Fruit fly (Drosophila melanogaster) whole organism, larva: ENCODE measurements around the gene CG3251.

Experiments used
- noc ChIP-seq: fragments of 200-800 bp; sonication (Bioruptor generic); optimal IDR thresholded peaks from 3 replicates; lab custom pipeline; 2019; ENCODE audit warnings: missing biosample characterization, mild to moderate bottlenecking, missing genetic modification characterization, moderate library complexity

CG3251 gene

DNA sequence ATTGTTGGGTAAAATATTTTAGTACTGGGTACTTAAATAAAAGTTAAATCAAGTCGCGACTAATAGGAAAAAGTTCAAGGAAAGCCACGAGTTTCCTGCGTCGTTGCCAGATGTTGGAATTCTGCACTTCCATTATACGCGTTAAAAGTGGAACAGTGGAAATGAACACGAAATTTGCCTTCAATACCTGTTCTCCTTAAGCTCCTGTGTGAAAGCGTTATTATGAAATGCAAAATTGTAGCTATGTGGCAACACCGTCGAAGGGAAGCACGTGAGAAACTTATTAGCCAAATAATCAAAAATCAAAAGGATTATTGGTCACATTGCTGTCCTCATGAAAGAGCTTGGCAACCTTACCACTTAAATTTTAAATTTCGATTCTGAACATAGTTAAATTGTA is at the start of gene CG3251:
CG3251 (minus strand) TSS at position 101 of the 400 bp plus-strand sequence.
- TF ChIP-seq noc (tag; lab: Kevin White, UChicago) = no peak

- no peak for TF ChIP-seq noc (tag; lab: Kevin White, UChicago)
Measured at dm6 chr2L:4734358-4734757, 43.9 kb upstream of the CG3251 start, which contains the start of gene CG15631. Gene CG15631, minus strand, starts transcription at chr2L:4734458.

DNA sequence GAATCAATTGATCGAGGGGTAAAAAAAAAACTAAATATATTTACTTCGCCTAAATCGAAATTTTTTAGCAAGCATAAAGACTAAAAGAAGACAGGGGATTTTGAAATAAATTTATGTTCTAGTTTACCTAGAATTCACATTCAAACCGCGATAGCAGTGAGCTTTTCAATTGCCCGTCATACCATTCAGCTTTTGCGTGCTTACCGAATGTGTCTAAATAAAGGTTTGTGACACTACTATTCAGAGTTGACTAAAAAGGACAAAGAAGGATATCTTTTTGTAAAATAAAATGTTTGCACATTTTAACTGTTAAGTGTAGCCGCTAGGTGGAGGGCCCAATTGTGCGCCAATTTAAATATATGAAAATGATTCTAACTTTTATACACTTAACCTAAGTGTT is 35.5 kb upstream of the CG3251 start:
- no peak for TF ChIP-seq noc (tag; lab: Kevin White, UChicago)

DNA sequence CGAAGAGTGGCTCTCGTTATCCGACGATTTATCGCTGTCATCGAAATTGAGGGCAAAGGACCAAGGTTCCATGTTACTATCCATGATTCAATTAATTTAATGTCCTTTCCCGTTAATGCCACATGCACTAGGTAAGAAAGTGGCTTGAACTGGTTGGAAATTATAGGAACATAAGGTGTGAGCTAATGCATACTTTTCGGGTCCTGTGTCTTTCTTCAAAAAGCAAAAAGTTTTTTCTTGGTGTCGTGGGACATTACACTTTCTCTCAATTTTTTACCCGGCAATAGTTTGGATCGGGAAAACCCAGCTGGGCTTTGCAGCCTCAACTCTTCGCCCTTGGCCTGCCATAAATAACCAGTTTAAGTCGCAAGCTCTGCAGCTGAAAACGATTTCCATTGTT is 10.9 kb upstream of the CG3251 start, which contains the start of gene Taf12L:
Taf12L (minus strand) TSS at position 101 of the 400 bp plus-strand sequence.
- TF ChIP-seq noc (tag; lab: Kevin White, UChicago) = no peak

DNA sequence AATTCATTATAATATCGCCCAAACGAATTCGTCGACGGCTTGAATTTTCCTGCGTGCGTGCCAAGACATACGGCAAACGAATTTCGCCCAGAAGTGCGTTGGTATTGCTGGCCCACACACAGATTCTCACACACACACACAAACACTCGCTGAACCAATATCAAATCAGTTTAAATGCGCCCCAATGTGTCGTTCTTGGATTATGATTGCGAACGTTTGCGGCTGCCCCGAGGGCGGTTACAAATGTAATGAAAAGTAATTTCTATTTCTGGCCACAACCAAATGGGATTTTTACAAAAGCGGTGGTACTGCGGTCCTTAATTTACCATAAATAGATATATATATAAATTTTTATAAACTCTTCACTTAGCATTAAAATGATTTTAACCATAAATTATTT is 8.3 kb upstream of the CG3251 start:
- no peak for TF ChIP-seq noc (tag; lab: Kevin White, UChicago)

dm6 chr2L:4694421-4694820 is 3.9 kb upstream of the CG3251 start, which contains the start of gene dcma:
Gene dcma, plus strand, starts transcription at chr2L:4694721.
- no peak for TF ChIP-seq noc (tag; lab: Kevin White, UChicago)

DNA sequence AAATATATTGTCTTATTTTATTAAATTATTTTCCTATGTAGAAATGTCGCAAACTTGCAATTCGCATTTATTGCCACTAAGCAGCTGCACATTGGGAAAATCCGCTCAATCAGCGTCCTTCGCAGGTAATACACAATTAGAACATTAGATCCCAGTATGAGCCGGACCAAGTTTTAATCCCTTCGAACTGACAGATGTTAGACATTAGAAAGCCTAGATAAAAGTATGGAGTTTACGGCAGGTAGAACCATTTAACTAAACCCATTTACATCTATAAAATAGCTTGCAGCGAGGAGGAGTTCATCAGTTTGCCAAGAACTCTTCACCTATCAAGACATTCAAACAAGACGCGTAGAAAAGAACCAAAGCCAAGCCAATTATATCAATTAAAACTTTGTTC is 3.3 kb downstream of the CG3251 start, which contains the start of gene Elba3:
Elba3 (plus strand) TSS at position 301 of the 400 bp plus-strand sequence.
- TF ChIP-seq noc (tag; lab: Kevin White, UChicago) = no peak

DNA sequence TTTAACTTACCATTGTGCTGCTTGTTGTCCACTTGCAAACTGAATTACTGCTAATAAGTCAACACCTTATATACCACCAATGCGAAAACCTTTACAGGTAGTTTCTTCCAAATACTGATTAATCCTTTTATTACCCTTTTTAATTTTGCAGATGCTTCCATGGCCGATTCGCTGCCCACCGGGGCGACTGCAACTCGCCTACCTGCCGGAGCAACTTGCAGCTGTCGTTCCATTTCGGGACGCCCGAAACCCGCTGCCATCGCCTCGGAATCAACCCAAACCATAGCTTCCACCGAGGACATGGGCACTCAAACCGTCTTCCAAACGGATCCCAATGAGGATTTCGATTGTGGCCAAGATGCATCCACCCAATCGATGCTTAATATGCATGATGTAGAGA is 6.1 kb downstream of the CG3251 start, which contains the start of gene Elba1:
Elba1 (minus strand) TSS at position 101 of the 400 bp plus-strand sequence.
- no peak for TF ChIP-seq noc (tag; lab: Kevin White, UChicago)

dm6 chr2L:4682377-4682776 is 8.1 kb downstream of the CG3251 start, which contains the start of gene CG11929:
Gene CG11929, plus strand, starts transcription at chr2L:4682677.
- TF ChIP-seq noc (tag; lab: Kevin White, UChicago) = no peak

DNA sequence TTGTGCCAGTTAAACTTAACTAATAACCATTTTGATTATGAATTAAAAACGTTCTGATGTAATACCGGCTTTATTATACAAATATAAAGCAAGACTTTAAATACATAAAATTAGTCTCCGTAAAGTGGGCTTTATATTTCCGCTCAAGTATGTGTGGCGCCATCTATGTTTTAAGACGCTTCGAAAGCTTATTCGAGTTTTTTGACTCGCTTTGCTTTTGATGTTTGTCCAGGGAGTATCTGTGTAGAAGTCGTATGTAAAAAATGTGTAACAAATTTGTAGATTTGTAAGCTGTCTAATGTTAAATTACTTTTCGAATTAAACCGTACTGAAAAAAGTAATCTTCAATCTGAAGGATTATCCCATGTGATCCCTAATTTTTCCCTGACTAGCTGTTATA is 29.6 kb downstream of the CG3251 start:
- no peak for TF ChIP-seq noc (tag; lab: Kevin White, UChicago)

DNA sequence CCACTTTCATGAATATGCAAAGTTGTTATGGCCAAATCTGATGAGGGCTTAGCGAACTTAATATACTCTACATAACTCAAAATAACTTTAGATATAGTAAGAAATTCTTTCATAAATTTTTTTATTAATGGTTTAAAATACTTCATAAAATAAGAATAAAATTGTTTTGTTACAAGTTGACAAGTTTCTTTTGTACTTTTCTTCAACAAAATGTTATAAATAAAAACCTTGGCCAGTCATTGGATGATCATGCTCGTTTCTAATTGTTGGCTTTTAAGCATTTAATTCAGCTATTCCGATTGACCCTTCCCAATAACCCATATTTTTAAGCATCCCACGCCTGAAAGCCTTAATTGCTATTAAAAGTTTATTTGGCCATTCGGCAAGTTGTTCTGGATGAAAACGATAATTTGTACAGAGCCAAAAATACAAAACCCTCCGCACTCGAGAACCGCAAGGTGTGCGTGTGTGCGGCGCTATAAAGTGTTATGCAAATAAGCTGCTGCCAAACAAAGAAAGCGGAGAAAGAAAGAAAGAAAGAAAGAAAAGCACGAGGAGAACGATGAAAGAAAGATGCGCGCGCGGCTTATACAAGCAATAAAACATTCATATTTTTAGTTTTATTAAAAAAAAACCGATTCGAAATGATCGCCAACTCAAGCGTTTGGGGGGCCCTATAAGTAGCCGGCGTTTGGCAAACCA is 39.6 kb downstream of the CG3251 start, which contains the start of gene CG3355:
CG3355 (plus strand) TSS at position 652 of the 702 bp plus-strand sequence.
- no peak for TF ChIP-seq noc (tag; lab: Kevin White, UChicago)

DNA sequence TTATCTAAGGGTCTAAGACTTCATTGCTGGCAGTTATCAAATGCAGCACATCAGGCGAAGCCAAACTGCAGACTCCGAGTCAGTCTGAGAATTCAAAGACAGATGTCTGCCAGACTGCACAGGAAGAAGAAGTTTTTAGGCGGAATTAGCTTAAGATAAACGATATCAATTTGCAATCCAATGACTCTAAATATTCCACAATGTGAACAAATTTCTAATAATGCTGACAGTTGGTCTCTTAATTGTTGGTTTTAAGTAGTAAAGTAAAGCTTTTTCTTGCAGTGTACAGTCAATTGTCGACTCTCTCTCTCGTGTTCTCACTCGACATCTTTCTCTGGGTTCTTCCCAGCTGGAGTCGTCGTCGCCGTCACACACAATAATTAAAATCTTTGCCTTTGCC is 41.7 kb downstream of the CG3251 start:
- no peak for TF ChIP-seq noc (tag; lab: Kevin White, UChicago)

dm6 chr2L:4646751-4647150 is 43.8 kb downstream of the CG3251 start, which contains the start of gene CG43798:
Gene CG43798, plus strand, starts transcription at chr2L:4647051.
- no peak for TF ChIP-seq noc (tag; lab: Kevin White, UChicago)

DNA sequence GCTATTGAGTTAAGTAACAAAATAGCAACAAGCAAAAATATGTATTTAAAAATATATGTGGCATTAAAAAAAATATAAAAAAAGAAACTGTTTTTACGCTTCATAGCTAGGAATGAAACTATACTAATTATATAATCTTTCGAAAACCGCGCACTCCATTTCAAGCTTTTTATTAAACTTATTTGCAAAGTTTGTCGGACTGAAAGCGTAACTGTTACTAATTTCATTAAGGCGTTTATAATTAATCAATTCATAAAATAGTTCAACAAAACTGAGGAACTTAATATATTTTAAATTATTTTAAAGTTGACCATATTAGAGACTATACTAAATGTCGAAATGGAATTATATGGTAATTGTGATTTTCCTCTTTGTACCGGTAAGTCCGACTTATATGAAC is 47.8 kb downstream of the CG3251 start, which contains the start of gene CG15635:
CG15635 (plus strand) TSS at position 301 of the 400 bp plus-strand sequence.
- no peak for TF ChIP-seq noc (tag; lab: Kevin White, UChicago)

- TF ChIP-seq noc (tag; lab: Kevin White, UChicago) = no peak
Measured at dm6 chr2L:4640996-4641395, 49.5 kb downstream of the CG3251 start, which contains the start of gene BG642163. Gene BG642163, plus strand, starts transcription at chr2L:4641296.
